Worm (Caenorhabditis elegans): Measurements from ENCODE around the gene Y51H4A.935.

Gene Y51H4A.935

ce11 chrIV:16491411-16492036 lies 15.5 kb downstream of the Y51H4A.935 start (continued):
- TF ChIP-seq madf-3 (GFP tag; IDR thresholded peaks at IDR 0.05) (no peak), pbrm-1 (GFP tag; IDR thresholded peaks at IDR 0.05) (no peak), athp-1 (tag; optimal IDR thresholded peaks at IDR 0.05) (no peak), F55B11.4 (tag; optimal IDR thresholded peaks at IDR 0.05; ENCODE audit: borderline replicate concordance, insufficient read depth) (no peak), lin-40 (tag; optimal IDR thresholded peaks at IDR 0.05) (peak; percentile 72), Y79H2A.3 (GFP tag; conservative IDR thresholded peaks at IDR 0.05) (no peak), madf-10 (tag; optimal IDR thresholded peaks at IDR 0.05) (no peak), fkh-3 (tag; optimal IDR thresholded peaks at IDR 0.05) (no peak), snpc-4 (GFP tag; optimal IDR thresholded peaks at IDR 0.05) (no peak), snpc-4 (tag; optimal IDR thresholded peaks at IDR 0.05) (peak in 1 of 4 experiments; percentile 3), ztf-28 (GFP tag; IDR thresholded peaks at IDR 0.05) (no peak), mel-28 (tag; optimal IDR thresholded peaks at IDR 0.05; ENCODE audit: borderline replicate concordance) (no peak), Y95B8A.8 (GFP tag; IDR thresholded peaks at IDR 0.05) (no peak), ceh-100 (GFP tag; IDR thresholded peaks at IDR 0.05) (no peak), pha-4 (tag; optimal IDR thresholded peaks at IDR 0.05) (no peak), F23B12.7 (tag; optimal IDR thresholded peaks at IDR 0.05; ENCODE audit: insufficient read depth) (no peak), ztf-25 (GFP tag; IDR thresholded peaks at IDR 0.05) (no peak), tbp1 (GFP tag; optimal IDR thresholded peaks at IDR 0.05) (peak; percentile 37), mes-4 (tag; optimal IDR thresholded peaks at IDR 0.05) (no peak), B0035.1 (tag; optimal IDR thresholded peaks at IDR 0.05) (no peak), ztf-26 (tag; optimal IDR thresholded peaks at IDR 0.05) (peak; percentile 64), lin-26 (GFP tag; IDR thresholded peaks at IDR 0.05) (peak; percentile 92), ceh-79 (tag; optimal IDR thresholded peaks at IDR 0.05) (no peak), Y56A3A.18 (GFP tag; IDR thresholded peaks at IDR 0.05) (no peak), ZK185.1 (tag; optimal IDR thresholded peaks at IDR 0.05; ENCODE audit: poor library complexity, severe bottlenecking) (peak; percentile 55), lin-54 (GFP tag; optimal IDR thresholded peaks at IDR 0.05) (peak; percentile 15), sptf-2 (GFP tag; optimal IDR thresholded peaks at IDR 0.05) (no peak), rcor-1 (GFP tag; IDR thresholded peaks at IDR 0.05) (no peak), lsl-1 (GFP tag; optimal IDR thresholded peaks at IDR 0.05) (no peak), F49E8.2 (tag; optimal IDR thresholded peaks at IDR 0.05; ENCODE audit: insufficient read depth) (no peak), F57C9.4 (tag; optimal IDR thresholded peaks at IDR 0.05) (no peak), hmg-1.2 (GFP tag; IDR thresholded peaks at IDR 0.05) (peak; percentile 79), dox-1 (GFP tag; IDR thresholded peaks at IDR 0.05) (peak; percentile 39; the same call in 1 of the 2 replicates), bed-2 (GFP tag; IDR thresholded peaks at IDR 0.05) (no peak), ztf-22 (GFP tag; optimal IDR thresholded peaks at IDR 0.05) (no peak), somi-1 (GFP tag; optimal IDR thresholded peaks at IDR 0.05) (no peak), madf-6 (GFP tag; IDR thresholded peaks at IDR 0.05) (no peak), lin-35 (GFP tag; optimal IDR thresholded peaks at IDR 0.05) (peak in 1 of 3 experiments; percentile 64), akir-1 (GFP tag; optimal IDR thresholded peaks at IDR 0.05) (no peak), mxl-1 (tag; optimal IDR thresholded peaks at IDR 0.05) (no peak), nhr-120 (GFP tag; IDR thresholded peaks at IDR 0.05) (no peak), cebp-2 (GFP tag; IDR thresholded peaks at IDR 0.05) (no peak), let-607 (tag; optimal IDR thresholded peaks at IDR 0.05) (peak in 1 of 2 experiments; percentile 22), ceh-27 (GFP tag; optimal IDR thresholded peaks at IDR 0.05) (peak; percentile 51), F37B4.10 (GFP tag; IDR thresholded peaks at IDR 0.05) (no peak)

Data from whole organism, young adult.